Fruit fly (Drosophila melanogaster) whole organism: ENCODE measurements around the gene Ttc19.

Experiments
- CG8478 ChIP-seq: fragments of >200 bp; optimal IDR thresholded peaks from 2 replicates; lab custom pipeline; 2018; ENCODE audit warnings: inconsistent platforms
- Dll ChIP-seq: fragments of >200 bp; optimal IDR thresholded peaks from 2 replicates; lab custom pipeline; 2017
- EcR ChIP-seq, 2 experiments: fragments of >200 bp; optimal IDR thresholded peaks; 2 replicates each; lab custom pipeline; 2017; ENCODE audit warnings: missing biosample characterization in 2 of 2, missing genetic modification characterization in 2 of 2, missing genetic modification reagents in 2 of 2
- psq ChIP-seq: fragments of >200 bp; optimal IDR thresholded peaks from 2 replicates; lab custom pipeline; 2017
- usp ChIP-seq: fragments of >200 bp; optimal IDR thresholded peaks from 2 replicates; lab custom pipeline; 2017; ENCODE audit warnings: missing biosample characterization, missing genetic modification characterization, mixed read lengths

- no peak for TF ChIP-seq psq (lab: Kevin White, UChicago)
- TF ChIP-seq usp, result no peak
- TF ChIP-seq CG8478, result no peak
- TF ChIP-seq Dll (lab: Kevin White, UChicago), result no peak
- TF ChIP-seq EcR (GFP tag; optimal IDR thresholded peaks at IDR 0.05; lab: Kevin White, UChicago), result no peak
Observed at dm6 chr2L:19093868-19094267, 48.9 kb upstream of the Ttc19 start.
